Worm (Caenorhabditis elegans): ENCODE data around the gene srh-217.

- TF ChIP-seq ama-1 (optimal IDR thresholded peaks at IDR 0.05) (no peak), nhr-232 (tag; optimal IDR thresholded peaks at IDR 0.05) (no peak), pha-4 (tag; optimal IDR thresholded peaks at IDR 0.05) (no peak), nhr-11 (tag; optimal IDR thresholded peaks at IDR 0.05) (no peak), ceh-30 (tag; optimal IDR thresholded peaks at IDR 0.05) (no peak), fkh-10 (GFP tag; optimal IDR thresholded peaks at IDR 0.05) (no peak), Y22D7AL.16 (tag; optimal IDR thresholded peaks at IDR 0.05) (no peak)
Measured at ce11 chrV:20237429-20237828, 42.1 kb upstream of the srh-217 start, which contains the start of gene sld-5.
